Worm (Caenorhabditis elegans): ENCODE results near the gene F46B3.16.

The F46B3.16 gene

ce11 chrV:20662474-20662873, 28.0 kb downstream of the F46B3.16 start:
- TF ChIP-seq med-1 (GFP tag; optimal IDR thresholded peaks at IDR 0.05; ENCODE audit: insufficient read depth) (no peak), ref-1 (GFP tag; conservative IDR thresholded peaks at IDR 0.05) (no peak), klf-2 (GFP tag; conservative IDR thresholded peaks at IDR 0.05) (no peak), flt-1 (GFP tag; IDR thresholded peaks at IDR 0.05) (no peak), cog-1 (tag; optimal IDR thresholded peaks at IDR 0.05) (no peak), ztf-29 (GFP tag; IDR thresholded peaks at IDR 0.05) (no peak), tab-1 (GFP tag; IDR thresholded peaks at IDR 0.05) (no peak), T22C8.4 (GFP tag; IDR thresholded peaks at IDR 0.05) (no peak), ztf-23 (GFP tag; IDR thresholded peaks at IDR 0.05) (no peak)

ce11 chrV:20663736-20664135, 29.3 kb downstream of the F46B3.16 start:
- TF ChIP-seq flt-1 (GFP tag; IDR thresholded peaks at IDR 0.05) (no peak), tab-1 (GFP tag; IDR thresholded peaks at IDR 0.05) (no peak), T22C8.4 (GFP tag; IDR thresholded peaks at IDR 0.05) (no peak), klf-2 (GFP tag; conservative IDR thresholded peaks at IDR 0.05) (no peak), cog-1 (tag; optimal IDR thresholded peaks at IDR 0.05) (no peak), ztf-29 (GFP tag; IDR thresholded peaks at IDR 0.05) (no peak), ztf-23 (GFP tag; IDR thresholded peaks at IDR 0.05) (no peak), med-1 (GFP tag; optimal IDR thresholded peaks at IDR 0.05; ENCODE audit: insufficient read depth) (no peak), ref-1 (GFP tag; conservative IDR thresholded peaks at IDR 0.05) (no peak)

ce11 chrV:20664930-20665329, 30.5 kb downstream of the F46B3.16 start:
- no peak for TF ChIP-seq ztf-29 (GFP tag; IDR thresholded peaks at IDR 0.05)
- TF ChIP-seq tab-1 (GFP tag; IDR thresholded peaks at IDR 0.05) = no peak

ce11 chrV:20666905-20667304, 32.5 kb downstream of the F46B3.16 start, which contains the start of gene mlt-11:
Gene mlt-11, plus strand, starts transcription at chrV:20667205.
- no peak for TF ChIP-seq cog-1 (tag; optimal IDR thresholded peaks at IDR 0.05)
- TF ChIP-seq ref-1 (GFP tag; conservative IDR thresholded peaks at IDR 0.05) = no peak
- TF ChIP-seq ztf-29 (GFP tag; IDR thresholded peaks at IDR 0.05) = no peak
- no peak for TF ChIP-seq ztf-23 (GFP tag; IDR thresholded peaks at IDR 0.05)
- no peak for TF ChIP-seq tab-1 (GFP tag; IDR thresholded peaks at IDR 0.05)
- TF ChIP-seq flt-1 (GFP tag; IDR thresholded peaks at IDR 0.05) = no peak
- no peak for TF ChIP-seq T22C8.4 (GFP tag; IDR thresholded peaks at IDR 0.05)
- TF ChIP-seq klf-2 (GFP tag; conservative IDR thresholded peaks at IDR 0.05) = no peak
- no peak for TF ChIP-seq med-1 (GFP tag; optimal IDR thresholded peaks at IDR 0.05; ENCODE audit: insufficient read depth)

- no peak for TF ChIP-seq ztf-29 (GFP tag; IDR thresholded peaks at IDR 0.05)
- TF ChIP-seq ref-1 (GFP tag; conservative IDR thresholded peaks at IDR 0.05) = no peak
- TF ChIP-seq T22C8.4 (GFP tag; IDR thresholded peaks at IDR 0.05) = no peak
- no peak for TF ChIP-seq cog-1 (tag; optimal IDR thresholded peaks at IDR 0.05)
- no peak for TF ChIP-seq med-1 (GFP tag; optimal IDR thresholded peaks at IDR 0.05; ENCODE audit: insufficient read depth)
- TF ChIP-seq flt-1 (GFP tag; IDR thresholded peaks at IDR 0.05) = no peak
- no peak for TF ChIP-seq ztf-23 (GFP tag; IDR thresholded peaks at IDR 0.05)
- no peak for TF ChIP-seq klf-2 (GFP tag; conservative IDR thresholded peaks at IDR 0.05)
- TF ChIP-seq tab-1 (GFP tag; IDR thresholded peaks at IDR 0.05) = no peak
These were observed 36.2 kb downstream of the F46B3.16 start for ce11 chrV:20670625-20671024.

ce11 chrV:20680189-20680588, 45.8 kb downstream of the F46B3.16 start:
- TF ChIP-seq ztf-29 (GFP tag; IDR thresholded peaks at IDR 0.05) = no peak

- no peak for TF ChIP-seq ztf-23 (GFP tag; IDR thresholded peaks at IDR 0.05)
- no peak for TF ChIP-seq ztf-29 (GFP tag; IDR thresholded peaks at IDR 0.05)
- TF ChIP-seq flt-1 (GFP tag; IDR thresholded peaks at IDR 0.05) = no peak
- TF ChIP-seq tab-1 (GFP tag; IDR thresholded peaks at IDR 0.05) = no peak
- TF ChIP-seq ref-1 (GFP tag; conservative IDR thresholded peaks at IDR 0.05) = no peak
- TF ChIP-seq cog-1 (tag; optimal IDR thresholded peaks at IDR 0.05) = no peak
- no peak for TF ChIP-seq klf-2 (GFP tag; conservative IDR thresholded peaks at IDR 0.05)
- TF ChIP-seq T22C8.4 (GFP tag; IDR thresholded peaks at IDR 0.05) = no peak
- TF ChIP-seq med-1 (GFP tag; optimal IDR thresholded peaks at IDR 0.05; ENCODE audit: insufficient read depth) = no peak
These were observed 46.7 kb downstream of the F46B3.16 start, which contains the start of gene srsx-35 for ce11 chrV:20681120-20681519. Gene srsx-35, plus strand, starts transcription at chrV:20681420.

ce11 chrV:20681824-20682223, 47.4 kb downstream of the F46B3.16 start:
- no peak for TF ChIP-seq med-1 (GFP tag; optimal IDR thresholded peaks at IDR 0.05; ENCODE audit: insufficient read depth)
- no peak for TF ChIP-seq ztf-23 (GFP tag; IDR thresholded peaks at IDR 0.05)
- TF ChIP-seq flt-1 (GFP tag; IDR thresholded peaks at IDR 0.05) = no peak
- no peak for TF ChIP-seq T22C8.4 (GFP tag; IDR thresholded peaks at IDR 0.05)
- TF ChIP-seq ref-1 (GFP tag; conservative IDR thresholded peaks at IDR 0.05) = no peak
- TF ChIP-seq ztf-29 (GFP tag; IDR thresholded peaks at IDR 0.05) = no peak
- no peak for TF ChIP-seq tab-1 (GFP tag; IDR thresholded peaks at IDR 0.05)
- no peak for TF ChIP-seq klf-2 (GFP tag; conservative IDR thresholded peaks at IDR 0.05)
- TF ChIP-seq cog-1 (tag; optimal IDR thresholded peaks at IDR 0.05) = no peak

- no peak for TF ChIP-seq tab-1 (GFP tag; IDR thresholded peaks at IDR 0.05)
These were observed 47.9 kb downstream of the F46B3.16 start for ce11 chrV:20682309-20682708.

All from whole organism, midembryonic.